Fruit fly (Drosophila melanogaster): ENCODE results near the gene TrpRS-m.
"Not testable (repeated sequence)": the region's sequence is repeated elsewhere in the genome, so short reads cannot be mapped to it uniquely, and the experiment has no call there.

DNA sequence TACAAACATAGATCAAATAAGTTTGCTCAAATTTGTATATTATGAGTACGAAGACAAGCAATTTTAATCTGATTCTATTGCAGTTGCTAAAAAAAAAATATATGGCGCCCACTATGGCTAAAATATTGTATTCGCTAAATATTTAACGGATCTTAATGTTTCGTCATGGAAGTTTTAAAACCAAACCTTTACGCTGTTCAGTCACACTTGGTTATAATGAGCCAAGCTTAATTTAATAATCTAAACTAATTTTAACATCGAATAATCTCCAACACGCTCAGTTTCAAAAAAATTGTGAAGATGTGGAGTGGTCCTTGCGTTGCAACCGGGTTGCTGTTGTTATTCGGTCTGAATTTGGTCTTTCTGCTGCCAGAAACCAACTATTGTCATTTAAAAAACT is 8.6 kb downstream of the TrpRS-m start, which contains the start of gene CG34002:
- not testable (repeated sequence) for TF ChIP-seq vri (GFP tag; optimal IDR thresholded peaks at IDR 0.05); Blimp-1 (GFP tag; optimal IDR thresholded peaks at IDR 0.05); achi (GFP tag; optimal IDR thresholded peaks at IDR 0.05); CG32006 (GFP tag; optimal IDR thresholded peaks at IDR 0.05); CG6163 (GFP tag; IDR thresholded peaks at IDR 0.05); CG10669 (GFP tag; optimal IDR thresholded peaks at IDR 0.05); OdsH (GFP tag; optimal IDR thresholded peaks at IDR 0.05); Gug (GFP tag; IDR thresholded peaks at IDR 0.05); CG11294 (GFP tag; IDR thresholded peaks at IDR 0.05)

All from whole organism, prepupa.